Worm (Caenorhabditis elegans): ENCODE results near the gene srd-63.
A peak's percentile ranks its signal among the peaks of the same experiment; 100 is the strongest.

srd-63 gene

ce11 chrV:16407663-16408062 lies 14.0 kb upstream of the srd-63 start, which contains the start of gene F26D2.3:
TSS of gene F26D2.3 (plus strand) at chrV:16407963.
- TF ChIP-seq flh-1 (GFP tag; optimal IDR thresholded peaks at IDR 0.05) (no peak), nhr-237 (tag; optimal IDR thresholded peaks at IDR 0.05) (no peak), sem-2 (GFP tag; optimal IDR thresholded peaks at IDR 0.05) (no peak), elt-3 (tag; optimal IDR thresholded peaks at IDR 0.05) (no peak), tbx-8 (GFP tag; optimal IDR thresholded peaks at IDR 0.05) (no peak), hlh-1 (tag; optimal IDR thresholded peaks at IDR 0.05) (no peak), mep-1 (tag; optimal IDR thresholded peaks at IDR 0.05) (no peak), unc-39 (tag; optimal IDR thresholded peaks at IDR 0.05) (no peak), zip-8 (tag; optimal IDR thresholded peaks at IDR 0.05) (no peak), nhr-2 (tag; optimal IDR thresholded peaks at IDR 0.05) (no peak), sptf-1 (tag; optimal IDR thresholded peaks at IDR 0.05) (no peak), ceh-83 (GFP tag; optimal IDR thresholded peaks at IDR 0.05) (no peak), ham-2 (GFP tag; optimal IDR thresholded peaks at IDR 0.05) (no peak)

DNA sequence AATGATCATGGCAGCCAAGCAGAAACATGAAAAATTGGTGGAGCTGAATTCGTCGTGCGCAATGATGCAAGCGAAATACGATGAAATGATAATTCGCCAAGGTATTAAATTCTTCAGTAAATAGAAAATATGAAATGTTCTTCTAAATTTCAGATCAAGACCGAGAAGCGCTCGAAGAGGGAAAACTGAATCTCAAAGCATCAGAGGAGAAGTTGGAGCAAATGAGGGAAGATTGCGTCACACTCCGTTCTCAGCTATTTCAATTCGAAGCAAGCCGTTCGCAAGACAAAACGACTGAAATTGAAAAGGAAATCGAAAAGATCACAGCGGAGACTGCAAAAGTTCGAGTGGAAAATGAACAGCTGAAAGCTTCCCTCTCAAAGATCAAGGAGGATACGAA lies 12.7 kb upstream of the srd-63 start:
- TF ChIP-seq bed-3 (GFP tag; optimal IDR thresholded peaks at IDR 0.05) = no peak
- TF ChIP-seq hlh-1 (tag; optimal IDR thresholded peaks at IDR 0.05) = no peak
- no peak for TF ChIP-seq ham-2 (GFP tag; optimal IDR thresholded peaks at IDR 0.05)
- no peak for TF ChIP-seq pha-4 (tag; optimal IDR thresholded peaks at IDR 0.05)
- no peak for TF ChIP-seq ceh-83 (GFP tag; optimal IDR thresholded peaks at IDR 0.05)
- TF ChIP-seq zip-8 (tag; optimal IDR thresholded peaks at IDR 0.05) = peak; percentile 57
- no peak for TF ChIP-seq nhr-28 (tag; optimal IDR thresholded peaks at IDR 0.05)

ce11 chrV:16405366-16405765 lies 11.7 kb upstream of the srd-63 start:
- TF ChIP-seq unc-62 (GFP tag; optimal IDR thresholded peaks at IDR 0.05) (no peak), elt-1 (tag; optimal IDR thresholded peaks at IDR 0.05; ENCODE audit: borderline replicate concordance, insufficient read depth) (no peak), ztf-11 (tag; optimal IDR thresholded peaks at IDR 0.05) (no peak), ceh-43 (GFP tag; optimal IDR thresholded peaks at IDR 0.05) (no peak), mep-1 (tag; optimal IDR thresholded peaks at IDR 0.05) (no peak), pha-4 (tag; optimal IDR thresholded peaks at IDR 0.05) (no peak), snpc-4 (tag; optimal IDR thresholded peaks at IDR 0.05) (no peak), drap-1 (GFP tag; optimal IDR thresholded peaks at IDR 0.05) (no peak), hlh-1 (tag; optimal IDR thresholded peaks at IDR 0.05) (no peak), elt-3 (tag; optimal IDR thresholded peaks at IDR 0.05) (no peak), nhr-237 (tag; optimal IDR thresholded peaks at IDR 0.05) (no peak), ceh-39 (tag; optimal IDR thresholded peaks at IDR 0.05) (no peak), bed-3 (GFP tag; optimal IDR thresholded peaks at IDR 0.05) (no peak), unc-39 (tag; optimal IDR thresholded peaks at IDR 0.05) (no peak), tbx-8 (GFP tag; optimal IDR thresholded peaks at IDR 0.05) (no peak), unc-120 (tag; optimal IDR thresholded peaks at IDR 0.05; ENCODE audit: poor library complexity, severe bottlenecking) (no peak), mab-5 (tag; optimal IDR thresholded peaks at IDR 0.05) (no peak), lin-13 (tag; optimal IDR thresholded peaks at IDR 0.05) (no peak), cnd-1 (tag; optimal IDR thresholded peaks at IDR 0.05) (no peak)

ce11 chrV:16403974-16404373 lies 10.3 kb upstream of the srd-63 start, which contains the start of gene syp-1:
TSS of gene syp-1 (plus strand) at chrV:16404274.
- TF ChIP-seq unc-120 (tag; optimal IDR thresholded peaks at IDR 0.05; ENCODE audit: poor library complexity, severe bottlenecking) = no peak
- TF ChIP-seq elt-1 (tag; optimal IDR thresholded peaks at IDR 0.05; ENCODE audit: borderline replicate concordance, insufficient read depth) = no peak
- TF ChIP-seq lin-32 (GFP tag; optimal IDR thresholded peaks at IDR 0.05) = no peak
- TF ChIP-seq hlh-1 (tag; optimal IDR thresholded peaks at IDR 0.05) = no peak
- no peak for TF ChIP-seq unc-39 (tag; optimal IDR thresholded peaks at IDR 0.05)
- TF ChIP-seq nhr-76 (tag; optimal IDR thresholded peaks at IDR 0.05) = no peak
- no peak for TF ChIP-seq sptf-1 (tag; optimal IDR thresholded peaks at IDR 0.05)
- TF ChIP-seq elt-3 (tag; optimal IDR thresholded peaks at IDR 0.05) = no peak
- TF ChIP-seq lsy-2 (tag; optimal IDR thresholded peaks at IDR 0.05) = no peak
- TF ChIP-seq lin-13 (tag; optimal IDR thresholded peaks at IDR 0.05) = no peak
- TF ChIP-seq ces-1 (GFP tag; optimal IDR thresholded peaks at IDR 0.05) = no peak
- TF ChIP-seq nhr-2 (tag; optimal IDR thresholded peaks at IDR 0.05) = no peak
- no peak for TF ChIP-seq ceh-39 (tag; optimal IDR thresholded peaks at IDR 0.05)
- TF ChIP-seq nhr-12 (tag; optimal IDR thresholded peaks at IDR 0.05) = no peak

DNA sequence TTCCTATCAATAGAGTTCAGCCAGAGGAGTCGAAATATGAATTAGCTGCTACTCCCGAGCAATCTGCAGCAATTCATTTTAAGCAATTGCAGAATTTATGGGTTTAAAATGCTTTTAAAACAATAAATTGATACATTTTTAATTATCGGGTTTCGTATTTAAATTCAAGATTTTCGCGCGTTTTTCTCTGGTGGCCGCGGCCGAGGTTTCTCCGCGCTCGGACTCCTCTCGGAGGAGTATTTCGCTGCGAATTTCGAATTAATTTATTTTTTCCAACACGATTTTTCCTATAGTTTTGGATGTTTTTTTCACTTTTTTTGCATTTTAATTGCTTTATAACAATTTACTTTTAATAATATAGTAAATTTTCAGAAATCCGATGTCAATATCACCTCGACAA lies 7.9 kb upstream of the srd-63 start, which contains the start of gene F13A7.14:
F13A7.14 (plus strand) TSS at position 373 of the 400 bp plus-strand sequence.
- peak; percentile 52 for TF ChIP-seq ces-1 (GFP tag; optimal IDR thresholded peaks at IDR 0.05)
- TF ChIP-seq nhr-237 (tag; optimal IDR thresholded peaks at IDR 0.05) = peak; percentile 47
- peak; percentile 22 for TF ChIP-seq lin-13 (tag; optimal IDR thresholded peaks at IDR 0.05)
- no peak for TF ChIP-seq M03D4.4 (tag; optimal IDR thresholded peaks at IDR 0.05)
- no peak for TF ChIP-seq tbx-8 (GFP tag; optimal IDR thresholded peaks at IDR 0.05)
- peak; percentile 59 for TF ChIP-seq lsy-2 (tag; optimal IDR thresholded peaks at IDR 0.05)
- peak; percentile 17 for TF ChIP-seq mep-1 (tag; optimal IDR thresholded peaks at IDR 0.05)
- TF ChIP-seq ceh-43 (GFP tag; optimal IDR thresholded peaks at IDR 0.05) = peak; percentile 21
- peak; percentile 38 for TF ChIP-seq sptf-1 (tag; optimal IDR thresholded peaks at IDR 0.05)
- no peak for TF ChIP-seq hlh-1 (tag; optimal IDR thresholded peaks at IDR 0.05)

Measured in whole organism, mixed stage, embryonic.